Worm (Caenorhabditis elegans): ENCODE results near the gene clec-206.

DNA sequence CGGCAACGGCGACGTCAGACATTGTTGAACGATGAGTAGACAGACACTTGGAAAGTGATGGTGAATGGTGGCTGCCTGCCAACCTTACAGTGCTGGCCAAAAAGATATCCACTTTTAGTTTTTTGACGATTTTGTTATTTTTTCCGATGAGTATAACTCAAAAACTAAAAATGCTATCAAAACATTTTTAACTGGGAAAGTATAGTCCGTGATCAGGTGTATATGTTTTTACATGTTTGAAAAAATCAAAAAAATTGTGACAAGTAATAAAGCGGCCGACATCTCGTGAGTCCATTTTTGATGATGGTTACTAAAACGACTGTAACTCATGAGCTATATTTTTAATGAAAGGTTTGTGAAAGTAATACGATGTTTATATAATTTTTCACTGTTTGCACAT lies 27.3 kb upstream of the clec-206 start, which contains the start of gene hil-6:
- no peak for TF ChIP-seq aly-2 (tag; optimal IDR thresholded peaks at IDR 0.05)
- TF ChIP-seq egl-5 (tag; optimal IDR thresholded peaks at IDR 0.05): no peak
- TF ChIP-seq unc-62 (GFP tag; optimal IDR thresholded peaks at IDR 0.05): no peak
- TF ChIP-seq lin-39 (tag; optimal IDR thresholded peaks at IDR 0.05): no peak
- no peak for TF ChIP-seq nhr-11 (tag; optimal IDR thresholded peaks at IDR 0.05)
- no peak for TF ChIP-seq sea-2 (GFP tag; optimal IDR thresholded peaks at IDR 0.05)

All from whole organism, L3 larva.